Fruit fly (Drosophila melanogaster) whole organism: ENCODE data around the gene CG34177.

ENCODE experiments used
- CG8478 ChIP-seq: fragments of >200 bp; optimal IDR thresholded peaks from 2 replicates; lab custom pipeline; 2018; ENCODE audit warnings: inconsistent platforms
- EcR ChIP-seq, 2 experiments: fragments of >200 bp; optimal IDR thresholded peaks; 2 replicates each; lab custom pipeline; 2017; ENCODE audit warnings: missing biosample characterization in 2 of 2, missing genetic modification characterization in 2 of 2, missing genetic modification reagents in 2 of 2
- psq ChIP-seq: fragments of >200 bp; optimal IDR thresholded peaks from 2 replicates; lab custom pipeline; 2017

- TF ChIP-seq EcR (GFP tag; optimal IDR thresholded peaks at IDR 0.05; lab: Kevin White, UChicago) (no peak), psq (lab: Kevin White, UChicago) (no peak), CG8478 (lab: Kevin White, UChicago) (no peak)
Observed at dm6 chr2L:4393842-4394421, 39.8 kb upstream of the CG34177 start, which contains the start of gene CG3652.
